Fruit fly (Drosophila melanogaster) whole organism, embryonic: ENCODE data around the gene CG12784.

Source experiments
- Aef1 ChIP-seq: fragments of 200-800 bp; sonication (Bioruptor generic); IDR thresholded peaks from 3 replicates; pipeline ENCODE4 v1.3.6; 2022; ENCODE audit warnings: missing biosample characterization, missing genetic modification characterization
- Asciz ChIP-seq: fragments of 200-800 bp; sonication (Bioruptor generic); optimal IDR thresholded peaks from 2 replicates; lab custom pipeline; 2017; ENCODE audit warnings: missing biosample characterization, mild to moderate bottlenecking, missing genetic modification characterization, missing genetic modification reagents
- B-H2 ChIP-seq: fragments of 200-800 bp; sonication (Bioruptor generic); optimal IDR thresholded peaks from 2 replicates; lab custom pipeline; 2018; ENCODE audit warnings: missing biosample characterization, mild to moderate bottlenecking, missing genetic modification characterization
- C15 ChIP-seq: fragments of 200-800 bp; sonication (Bioruptor generic); IDR thresholded peaks from 3 replicates; pipeline ENCODE4 v1.3.6; 2022; ENCODE audit warnings: missing biosample characterization, missing genetic modification characterization
- CG12659 ChIP-seq: fragments of 200-800 bp; sonication (Bioruptor generic); optimal IDR thresholded peaks from 3 replicates; lab custom pipeline; 2017; ENCODE audit warnings: mild to moderate bottlenecking, missing biosample characterization, missing genetic modification reagents, missing genetic modification characterization
- CG2129 ChIP-seq: fragments of 200-800 bp; sonication (Bioruptor generic); IDR thresholded peaks from 2 replicates; pipeline ENCODE4 v1.3.6; 2022; ENCODE audit warnings: missing biosample characterization, missing genetic modification characterization; ENCODE audit not compliant: partially characterized antibody
- CG3065 ChIP-seq: fragments of 200-800 bp; sonication (Bioruptor generic); optimal IDR thresholded peaks from 2 replicates; lab custom pipeline; 2016; ENCODE audit warnings: missing biosample characterization, missing genetic modification characterization
- CG32532 ChIP-seq: fragments of 200-800 bp; sonication (Bioruptor generic); IDR thresholded peaks from 2 replicates; pipeline ENCODE4 v1.3.6; 2022; ENCODE audit warnings: missing biosample characterization, missing genetic modification characterization
- CG32772 ChIP-seq: fragments of 200-800 bp; sonication (Bioruptor generic); IDR thresholded peaks from 2 replicates; pipeline ENCODE4 v1.3.6; 2022; ENCODE audit warnings: missing biosample characterization, missing genetic modification characterization
- CG34422 ChIP-seq: fragments of 200-800 bp; sonication (Bioruptor generic); IDR thresholded peaks from 3 replicates; pipeline ENCODE4 v1.3.6; 2022; ENCODE audit warnings: missing biosample characterization, missing genetic modification characterization
- CG5953 ChIP-seq: fragments of 200-800 bp; sonication (Bioruptor generic); IDR thresholded peaks from 2 replicates; pipeline ENCODE4 v1.3.6; 2022; ENCODE audit warnings: missing biosample characterization, missing genetic modification characterization
- CG6254 ChIP-seq: fragments of 200-800 bp; sonication (Bioruptor generic); optimal IDR thresholded peaks from 3 replicates; lab custom pipeline; 2017; ENCODE audit warnings: mild to moderate bottlenecking, missing biosample characterization, missing genetic modification reagents, missing genetic modification characterization
- CG6272 ChIP-seq: fragments of 200-800 bp; sonication (Bioruptor generic); IDR thresholded peaks from 2 replicates; pipeline ENCODE4 v1.3.6; 2022; ENCODE audit warnings: missing biosample characterization, missing genetic modification characterization
- CG6854 ChIP-seq: fragments of 200-800 bp; sonication (Bioruptor generic); optimal IDR thresholded peaks from 3 replicates; lab custom pipeline; 2017; ENCODE audit warnings: missing biosample characterization, mild to moderate bottlenecking, missing genetic modification characterization
- CG7372 ChIP-seq: fragments of 200-800 bp; sonication (Bioruptor generic); IDR thresholded peaks from 2 replicates; pipeline ENCODE4 v1.3.6; 2022; ENCODE audit warnings: missing biosample characterization, missing genetic modification characterization
- CG7745 ChIP-seq: fragments of 200-800 bp; sonication (Bioruptor generic); optimal IDR thresholded peaks from 2 replicates; lab custom pipeline; 2018; ENCODE audit warnings: missing biosample characterization, mild to moderate bottlenecking, missing genetic modification characterization, moderate library complexity
- CG8388 ChIP-seq: fragments of 200-800 bp; sonication (Bioruptor generic); optimal IDR thresholded peaks from 2 replicates; lab custom pipeline; 2019; ENCODE audit warnings: missing biosample characterization, mild to moderate bottlenecking, missing genetic modification characterization, moderate library complexity
- Doc2 ChIP-seq: fragments of 200-800 bp; sonication (Bioruptor generic); IDR thresholded peaks from 2 replicates; pipeline ENCODE4 v1.3.6; 2022; ENCODE audit warnings: missing biosample characterization, missing genetic modification characterization
- Eip74EF ChIP-seq, 2 experiments: fragments of 200-800 bp in 1 of 2; fragments of >200 bp in 1 of 2; sonication (Bioruptor generic) in 1 of 2; optimal IDR thresholded peaks; 2 replicates each; lab custom pipeline; 2017 to 2019; ENCODE audit warnings: missing biosample characterization in 2 of 2, missing genetic modification characterization in 2 of 2, mild to moderate bottlenecking in 1 of 2, moderate library complexity in 1 of 2
- Hr51 ChIP-seq, 2 experiments: fragments of 200-800 bp; sonication (Bioruptor generic); optimal IDR thresholded peaks; 2 replicates in 1 of 2; 3 replicates in 1 of 2; lab custom pipeline; 2016 to 2018; ENCODE audit warnings: missing biosample characterization in 2 of 2, missing genetic modification characterization in 2 of 2, mild to moderate bottlenecking in 1 of 2, moderate library complexity in 1 of 2
- Mad ChIP-seq: fragments of 200-800 bp; sonication (Bioruptor generic); optimal IDR thresholded peaks from 2 replicates; lab custom pipeline; 2016; ENCODE audit warnings: missing biosample characterization, missing genetic modification characterization
- Meics ChIP-seq: fragments of 200-800 bp; sonication (Bioruptor generic); optimal IDR thresholded peaks from 2 replicates; lab custom pipeline; 2017; ENCODE audit warnings: missing biosample characterization, mild to moderate bottlenecking, missing genetic modification characterization
- Mrtf ChIP-seq: fragments of 200-800 bp; sonication (Bioruptor generic); IDR thresholded peaks from 3 replicates; pipeline ENCODE4 v1.3.6; 2022; ENCODE audit warnings: missing biosample characterization, missing genetic modification characterization
- NfI ChIP-seq: fragments of 200-800 bp; sonication (Bioruptor generic); optimal IDR thresholded peaks from 3 replicates; lab custom pipeline; 2018; ENCODE audit warnings: missing biosample characterization, mild to moderate bottlenecking, missing genetic modification characterization, moderate library complexity
- Oli ChIP-seq: fragments of 200-800 bp; sonication (Bioruptor generic); optimal IDR thresholded peaks from 2 replicates; lab custom pipeline; 2018; ENCODE audit warnings: missing biosample characterization, mild to moderate bottlenecking, missing genetic modification characterization, moderate library complexity
- Optix ChIP-seq: fragments of 200-800 bp; sonication (Bioruptor generic); IDR thresholded peaks from 3 replicates; pipeline ENCODE4 v1.3.6; 2022; ENCODE audit warnings: missing biosample characterization, missing genetic modification characterization
- Rx ChIP-seq: fragments of 200-800 bp; sonication (Bioruptor generic); IDR thresholded peaks from 2 replicates; pipeline ENCODE4 v1.3.6; 2022; ENCODE audit warnings: missing biosample characterization, missing genetic modification characterization
- Sox102F ChIP-seq: fragments of 200-800 bp; sonication (Bioruptor generic); optimal IDR thresholded peaks from 2 replicates; lab custom pipeline; 2018; ENCODE audit warnings: missing biosample characterization, mild to moderate bottlenecking, missing genetic modification characterization, moderate library complexity
- Sry-β ChIP-seq: fragments of 200-800 bp; sonication (Bioruptor generic); optimal IDR thresholded peaks from 2 replicates; lab custom pipeline; 2018; ENCODE audit warnings: missing biosample characterization, mild to moderate bottlenecking, missing genetic modification characterization, moderate library complexity
- TFAM ChIP-seq: fragments of 200-800 bp; sonication (Bioruptor generic); optimal IDR thresholded peaks from 2 replicates; lab custom pipeline; 2017; ENCODE audit warnings: missing biosample characterization, missing genetic modification characterization, inconsistent platforms
- Xbp1 ChIP-seq: fragments of 200-800 bp; sonication (Bioruptor generic); optimal IDR thresholded peaks from 3 replicates; lab custom pipeline; 2016; ENCODE audit warnings: missing biosample characterization, mild to moderate bottlenecking, missing genetic modification characterization
- corto ChIP-seq: fragments of 200-800 bp; sonication (Bioruptor generic); optimal IDR thresholded peaks from 2 replicates; lab custom pipeline; 2016; ENCODE audit warnings: missing biosample characterization, mild to moderate bottlenecking, missing genetic modification characterization, moderate library complexity
- dimm ChIP-seq: fragments of 200-800 bp; sonication (Bioruptor generic); IDR thresholded peaks from 2 replicates; pipeline ENCODE4 v1.3.6; 2022; ENCODE audit warnings: missing biosample characterization, missing genetic modification characterization
- dpn ChIP-seq, 2 experiments: fragments of 200-800 bp; sonication (Bioruptor generic); optimal IDR thresholded peaks; 3 replicates each; lab custom pipeline; 2016; ENCODE audit warnings: missing biosample characterization in 2 of 2, missing genetic modification characterization in 2 of 2
- ems ChIP-seq: fragments of 200-800 bp; sonication (Bioruptor generic); optimal IDR thresholded peaks from 3 replicates; lab custom pipeline; 2016; ENCODE audit warnings: missing biosample characterization, missing genetic modification characterization
- exex ChIP-seq: fragments of 200-800 bp; sonication (Bioruptor generic); optimal IDR thresholded peaks from 4 replicates; lab custom pipeline; 2018; ENCODE audit warnings: missing biosample characterization, mild to moderate bottlenecking, missing genetic modification characterization, moderate library complexity
- gcm ChIP-seq: fragments of 200-800 bp; sonication (Bioruptor generic); optimal IDR thresholded peaks from 2 replicates; lab custom pipeline; 2019; ENCODE audit warnings: missing biosample characterization, mild to moderate bottlenecking, missing genetic modification characterization, moderate library complexity
- gem ChIP-seq: fragments of 200-800 bp; sonication (Bioruptor generic); optimal IDR thresholded peaks from 2 replicates; lab custom pipeline; 2019; ENCODE audit warnings: missing biosample characterization, mild to moderate bottlenecking, missing genetic modification characterization, moderate library complexity
- hb ChIP-seq: fragments of 200-800 bp; sonication (Bioruptor generic); IDR thresholded peaks from 3 replicates; pipeline ENCODE4 v1.3.6; 2022; ENCODE audit warnings: missing biosample characterization, missing genetic modification characterization; ENCODE audit not compliant: partially characterized antibody
- knrl ChIP-seq: fragments of 200-800 bp; sonication (Bioruptor generic); IDR thresholded peaks from 3 replicates; pipeline ENCODE4 v1.3.6; 2022; ENCODE audit warnings: missing biosample characterization, missing genetic modification characterization; ENCODE audit not compliant: partially characterized antibody
- oc ChIP-seq: fragments of 200-800 bp; sonication (Bioruptor generic); optimal IDR thresholded peaks from 2 replicates; lab custom pipeline; 2018; ENCODE audit warnings: missing biosample characterization, mild to moderate bottlenecking, missing genetic modification characterization, moderate library complexity
- odd ChIP-seq: fragments of 200-800 bp; sonication (Bioruptor generic); optimal IDR thresholded peaks from 2 replicates; lab custom pipeline; 2017; ENCODE audit warnings: missing biosample characterization, mild to moderate bottlenecking, missing genetic modification characterization
- org-1 ChIP-seq: fragments of 200-800 bp; sonication (Bioruptor generic); optimal IDR thresholded peaks from 2 replicates; lab custom pipeline; 2017; ENCODE audit warnings: missing biosample characterization, missing genetic modification characterization
- sim ChIP-seq: fragments of 200-800 bp; sonication (Bioruptor generic); IDR thresholded peaks from 2 replicates; pipeline ENCODE4 v1.3.6; 2022; ENCODE audit warnings: missing biosample characterization, missing genetic modification characterization
- ttk ChIP-seq: fragments of 200-800 bp; sonication (Bioruptor generic); IDR thresholded peaks from 2 replicates; pipeline ENCODE4 v2.1.2; 2022; ENCODE audit warnings: missing biosample characterization, missing genetic modification characterization
- unpg ChIP-seq: fragments of 200-800 bp; sonication (Bioruptor generic); optimal IDR thresholded peaks from 3 replicates; lab custom pipeline; 2018; ENCODE audit warnings: missing biosample characterization, mild to moderate bottlenecking, missing genetic modification characterization, moderate library complexity
- vvl ChIP-seq: fragments of 200-800 bp; sonication (Bioruptor generic); IDR thresholded peaks from 2 replicates; pipeline ENCODE4 v1.3.6; 2022; ENCODE audit warnings: missing biosample characterization, missing genetic modification characterization

The CG12784 gene

DNA sequence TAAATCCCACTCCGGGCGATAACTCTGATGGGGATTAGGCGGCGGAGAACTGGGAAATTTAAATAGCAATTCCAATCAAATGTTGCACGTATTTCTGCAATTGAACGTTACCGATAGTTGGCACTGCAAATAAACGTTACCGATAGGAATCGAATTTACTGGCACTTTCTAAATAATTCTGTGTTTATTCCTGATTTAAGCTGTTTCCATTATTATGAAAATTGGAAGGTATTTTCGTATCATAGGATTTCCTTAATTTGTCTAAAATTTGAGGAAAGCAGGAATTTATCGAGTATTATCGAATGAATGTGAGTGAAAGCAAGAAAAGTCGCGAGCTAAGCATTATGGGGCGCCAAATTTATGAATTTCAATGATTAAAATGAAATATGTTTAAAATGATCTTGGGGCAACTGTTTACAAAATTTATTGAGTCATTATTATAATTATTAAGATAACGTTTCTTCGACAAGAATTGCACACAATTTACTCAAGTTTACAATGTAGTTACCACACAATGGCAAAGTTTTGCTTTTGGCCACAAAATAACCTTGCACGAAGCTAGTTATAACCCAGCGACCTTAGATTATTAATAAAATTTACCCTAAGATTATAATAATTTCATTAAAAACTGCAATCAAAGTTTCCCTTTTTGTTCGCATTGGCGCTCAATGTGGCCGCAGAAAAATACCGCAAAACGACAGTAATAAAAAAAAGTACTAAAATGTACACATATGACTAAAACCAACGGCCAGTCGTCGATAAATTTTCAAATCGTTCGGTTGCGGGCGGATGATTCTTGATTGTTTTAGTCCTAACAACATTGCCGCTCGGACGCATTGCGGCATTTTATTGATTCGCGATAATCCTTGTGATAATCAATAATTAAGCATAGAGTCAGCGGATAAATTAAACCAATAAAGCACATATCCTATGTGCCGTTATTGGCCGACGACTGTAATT lies 40.9 kb downstream of the CG12784 start, which contains the start of gene alpha-Man-IIb (continued):
- TF ChIP-seq Hr51 (GFP tag; optimal IDR thresholded peaks at IDR 0.05; lab: Kevin White, UChicago) (peak in 1 of 2 experiments; percentile 52), B-H2 (no peak), CG5953 (GFP tag; lab: Robert Waterston, UW) (no peak), CG6854 (peak; percentile 54), C15 (GFP tag; lab: Robert Waterston, UW) (no peak), Doc2 (GFP tag; lab: Robert Waterston, UW) (no peak), Aef1 (GFP tag; lab: Robert Waterston, UW) (no peak), org-1 (GFP tag; lab: Kevin White, UChicago) (no peak), gcm (no peak), Mad (GFP tag; lab: Kevin White, UChicago) (no peak), sim (GFP tag; lab: Robert Waterston, UW) (no peak), dimm (GFP tag; lab: Robert Waterston, UW) (no peak), dpn (GFP tag; optimal IDR thresholded peaks at IDR 0.05; lab: Kevin White, UChicago) (no peak), CG32532 (GFP tag; lab: Robert Waterston, UW) (peak; percentile 45; the same call in 1 of the 2 replicates), Eip74EF (GFP tag; optimal IDR thresholded peaks at IDR 0.05; lab: Kevin White, UChicago) (no peak), CG7745 (tag; lab: Kevin White, UChicago) (no peak), oc (tag; lab: Kevin White, UChicago) (peak; percentile 28), Meics (GFP tag; lab: Kevin White, UChicago) (peak; percentile 31), CG6254 (no peak), CG6272 (no peak), ems (peak; percentile 30), odd (GFP tag; lab: Kevin White, UChicago) (no peak), CG8388 (GFP tag; lab: Kevin White, UChicago) (no peak), Sry-β (no peak), CG2129 (GFP tag; lab: Robert Waterston, UW) (peak; percentile 58; the same call in 1 of the 2 replicates), CG32772 (no peak), Sox102F (GFP tag; lab: Kevin White, UChicago) (no peak), Asciz (GFP tag; lab: Kevin White, UChicago) (peak; percentile 23), corto (GFP tag; lab: Kevin White, UChicago) (no peak), CG7372 (GFP tag; lab: Robert Waterston, UW) (no peak), Xbp1 (GFP tag; lab: Kevin White, UChicago) (peak; percentile 35), Optix (no peak), gem (tag; lab: Kevin White, UChicago) (no peak), NfI (GFP tag; lab: Kevin White, UChicago) (no peak), Mrtf (GFP tag; lab: Robert Waterston, UW) (peak; percentile 39; the same call in 1 of the 3 replicates), Oli (tag; lab: Kevin White, UChicago) (no peak), Rx (no peak), unpg (GFP tag; lab: Kevin White, UChicago) (no peak), TFAM (GFP tag; lab: Kevin White, UChicago) (no peak), CG3065 (no peak), CG34422 (GFP tag; lab: Robert Waterston, UW) (peak; percentile 84; the same call in 1 of the 3 replicates), CG12659 (peak; percentile 77), vvl (peak; percentile 52), knrl (GFP tag; lab: Robert Waterston, UW) (peak; percentile 83; the same call in 2 of the 3 replicates), ttk (GFP tag; lab: Robert Waterston, UW) (no peak), exex (tag; lab: Kevin White, UChicago) (no peak), hb (peak; percentile 71; the same call in 2 of the 3 replicates)
